Worm (Caenorhabditis elegans) whole organism, early embryonic: Measurements from ENCODE around the gene C25B8.8.

Source experiments
- B0310.2 ChIP-seq: sonication (generic microtip); optimal IDR thresholded peaks from 2 replicates; lab custom pipeline; 2016; ENCODE audit warnings: mild to moderate bottlenecking, missing genetic modification characterization, missing compliant biosample characterization
- F13C5.2 ChIP-seq: sonication (generic microtip); optimal IDR thresholded peaks from 2 replicates; lab custom pipeline; 2017; ENCODE audit warnings: mild to moderate bottlenecking, missing genetic modification characterization, inconsistent platforms, missing compliant biosample characterization
- aly-1 ChIP-seq: sonication (generic microtip); optimal IDR thresholded peaks from 2 replicates; lab custom pipeline; 2016; ENCODE audit warnings: missing genetic modification characterization, missing compliant biosample characterization
- ama-1 ChIP-seq: fragments of 150-350 bp; optimal IDR thresholded peaks from 2 replicates; lab custom pipeline; 2014
- ceh-13 ChIP-seq: fragments of 200-800 bp; sonication (Bioruptor generic); optimal IDR thresholded peaks from 2 replicates; lab custom pipeline; 2018; ENCODE audit warnings: mild to moderate bottlenecking, missing genetic modification characterization, missing compliant biosample characterization
- ceh-36 ChIP-seq: sonication (generic microtip); optimal IDR thresholded peaks from 2 replicates; lab custom pipeline; 2016; ENCODE audit warnings: missing genetic modification characterization, inconsistent platforms, missing compliant biosample characterization
- ets-7 ChIP-seq: sonication (generic microtip); optimal IDR thresholded peaks from 2 replicates; lab custom pipeline; 2016; ENCODE audit warnings: missing genotype, missing genetic modification characterization, missing compliant biosample characterization
- flt-1 ChIP-seq: fragments of 200-800 bp; sonication (Bioruptor generic); IDR thresholded peaks from 2 replicates; pipeline ENCODE4 v1.3.6; 2022; ENCODE audit warnings: missing genetic modification characterization, missing compliant biosample characterization
- hmbx-1 ChIP-seq: sonication (generic microtip); optimal IDR thresholded peaks from 2 replicates; lab custom pipeline; 2016; ENCODE audit warnings: mild to moderate bottlenecking, missing genetic modification characterization, missing compliant biosample characterization
- hmg-4 ChIP-seq: fragments of 200-800 bp; sonication (Bioruptor generic); optimal IDR thresholded peaks from 2 replicates; lab custom pipeline; 2018; ENCODE audit warnings: mild to moderate bottlenecking, missing genetic modification characterization, missing compliant biosample characterization
- hnd-1 ChIP-seq: sonication (generic microtip); optimal IDR thresholded peaks from 2 replicates; lab custom pipeline; 2016; ENCODE audit warnings: missing genetic modification characterization, missing compliant biosample characterization
- pes-1 ChIP-seq: fragments of 200-800 bp; sonication (Bioruptor generic); IDR thresholded peaks from 2 replicates; pipeline ENCODE4 v1.3.6; 2022; ENCODE audit warnings: missing genetic modification reagents, missing genetic modification characterization, missing compliant biosample characterization
- scrt-1 ChIP-seq: fragments of 200-800 bp; sonication (Bioruptor generic); IDR thresholded peaks from 2 replicates; pipeline ENCODE4 v1.3.6; 2022; ENCODE audit warnings: missing genetic modification characterization, missing compliant biosample characterization
- sea-1 ChIP-seq: fragments of 200-800 bp; sonication (Bioruptor generic); conservative IDR thresholded peaks from 2 replicates; pipeline ENCODE4 v1.3.6; 2022; ENCODE audit warnings: missing genetic modification characterization, missing compliant biosample characterization
- tbx-11 ChIP-seq: fragments of 200-800 bp; sonication (Bioruptor generic); IDR thresholded peaks from 2 replicates; pipeline ENCODE4 v1.3.6; 2022; ENCODE audit warnings: missing genetic modification characterization, missing compliant biosample characterization
- tbx-37 ChIP-seq: fragments of 200-800 bp; sonication (Bioruptor generic); conservative IDR thresholded peaks from 2 replicates; pipeline ENCODE4 v1.3.6; 2022; ENCODE audit warnings: missing genetic modification reagents, missing genetic modification characterization, missing compliant biosample characterization
- tra-4 ChIP-seq: sonication (generic microtip); optimal IDR thresholded peaks from 2 replicates; lab custom pipeline; 2017; ENCODE audit warnings: missing genetic modification characterization, missing compliant biosample characterization

C25B8.8 gene

DNA sequence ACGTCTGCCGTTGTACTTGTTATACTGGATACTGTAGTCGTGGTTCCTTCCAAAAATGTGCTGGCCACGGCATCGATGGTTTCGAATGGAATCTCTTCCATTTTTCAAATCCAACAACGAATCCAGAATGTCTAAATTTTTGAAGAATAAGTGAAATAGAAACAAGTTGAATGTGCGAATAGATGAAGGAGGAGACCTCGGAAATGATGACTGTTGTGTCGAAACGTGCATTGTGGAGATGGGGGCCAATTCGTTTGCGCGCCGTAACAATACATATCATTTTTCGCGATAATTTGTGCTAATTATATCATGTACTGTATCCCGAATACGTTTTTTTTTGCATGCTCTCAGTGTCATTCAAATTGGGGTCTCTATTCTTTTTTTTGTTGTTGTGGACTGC is 25.4 kb downstream of the C25B8.8 start, which contains the start of gene aexr-1:
TSS of gene aexr-1 (minus strand) at position 101 of the 400 bp plus-strand sequence.
- TF ChIP-seq ceh-13 (GFP tag; lab: Kevin White, UChicago), result no peak
- no peak for TF ChIP-seq scrt-1 (GFP tag; lab: Robert Waterston, UW)
- no peak for TF ChIP-seq sea-1
- TF ChIP-seq B0310.2 (tag; lab: Kevin White, UChicago), result no peak
- TF ChIP-seq ama-1 (lab: Kevin White, UChicago), result no peak
- no peak for TF ChIP-seq ets-7 (tag; lab: Kevin White, UChicago)
- TF ChIP-seq ceh-36 (tag; lab: Kevin White, UChicago), result no peak
- TF ChIP-seq tbx-37 (GFP tag; lab: Robert Waterston, UW), result no peak
- no peak for TF ChIP-seq flt-1 (GFP tag; lab: Robert Waterston, UW)
- TF ChIP-seq hmbx-1 (tag; lab: Kevin White, UChicago), result no peak
- no peak for TF ChIP-seq aly-1 (tag; lab: Kevin White, UChicago)
- no peak for TF ChIP-seq F13C5.2 (tag; lab: Kevin White, UChicago)
- TF ChIP-seq hnd-1, result no peak

DNA sequence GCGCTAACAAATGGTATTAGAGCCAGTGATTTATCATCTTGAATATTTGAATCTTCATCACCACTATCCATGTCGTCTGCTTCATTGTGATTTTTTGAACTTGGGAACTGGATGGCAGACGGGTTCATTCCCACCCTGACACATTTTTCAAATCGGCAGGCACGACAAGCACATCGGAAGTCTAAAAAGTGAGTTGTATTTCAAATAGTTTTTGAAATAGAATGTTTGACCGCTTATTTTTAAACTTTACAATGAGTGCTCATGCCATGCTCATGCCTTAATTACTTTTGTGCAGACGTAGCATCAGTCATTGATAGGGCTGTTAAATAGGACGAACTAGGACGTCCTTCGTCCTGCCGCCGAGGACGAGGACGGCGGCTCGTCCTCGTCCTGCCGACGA is 28.1 kb downstream of the C25B8.8 start:
- no peak for TF ChIP-seq F13C5.2 (tag; lab: Kevin White, UChicago)
- TF ChIP-seq pes-1 (GFP tag; lab: Robert Waterston, UW), result no peak
- no peak for TF ChIP-seq hnd-1
- TF ChIP-seq tbx-37 (GFP tag; lab: Robert Waterston, UW), result no peak
- no peak for TF ChIP-seq tbx-11 (GFP tag; lab: Robert Waterston, UW)
- TF ChIP-seq ceh-13 (GFP tag; lab: Kevin White, UChicago), result no peak
- no peak for TF ChIP-seq hmbx-1 (tag; lab: Kevin White, UChicago)
- no peak for TF ChIP-seq scrt-1 (GFP tag; lab: Robert Waterston, UW)
- no peak for TF ChIP-seq B0310.2 (tag; lab: Kevin White, UChicago)
- no peak for TF ChIP-seq hmg-4 (GFP tag; lab: Kevin White, UChicago)
- no peak for TF ChIP-seq tra-4 (tag; lab: Kevin White, UChicago)
- no peak for TF ChIP-seq ets-7 (tag; lab: Kevin White, UChicago)
- TF ChIP-seq flt-1 (GFP tag; lab: Robert Waterston, UW), result no peak
- TF ChIP-seq ceh-36 (tag; lab: Kevin White, UChicago), result no peak
- TF ChIP-seq sea-1, result no peak
- TF ChIP-seq aly-1 (tag; lab: Kevin White, UChicago), result no peak
- no peak for TF ChIP-seq ama-1 (lab: Kevin White, UChicago)

ce11 chrX:6638985-6639573 is 29.3 kb downstream of the C25B8.8 start:
- TF ChIP-seq pes-1 (GFP tag; lab: Robert Waterston, UW) (no peak), ceh-36 (tag; lab: Kevin White, UChicago) (no peak), ama-1 (lab: Kevin White, UChicago) (no peak), F13C5.2 (tag; lab: Kevin White, UChicago) (no peak), ets-7 (tag; lab: Kevin White, UChicago) (no peak), B0310.2 (tag; lab: Kevin White, UChicago) (no peak), tra-4 (tag; lab: Kevin White, UChicago) (no peak), hnd-1 (no peak), sea-1 (no peak), aly-1 (tag; lab: Kevin White, UChicago) (no peak), flt-1 (GFP tag; lab: Robert Waterston, UW) (no peak), tbx-37 (GFP tag; lab: Robert Waterston, UW) (no peak), scrt-1 (GFP tag; lab: Robert Waterston, UW) (no peak), hmbx-1 (tag; lab: Kevin White, UChicago) (no peak), hmg-4 (GFP tag; lab: Kevin White, UChicago) (no peak), tbx-11 (GFP tag; lab: Robert Waterston, UW) (no peak), ceh-13 (GFP tag; lab: Kevin White, UChicago) (no peak)

DNA sequence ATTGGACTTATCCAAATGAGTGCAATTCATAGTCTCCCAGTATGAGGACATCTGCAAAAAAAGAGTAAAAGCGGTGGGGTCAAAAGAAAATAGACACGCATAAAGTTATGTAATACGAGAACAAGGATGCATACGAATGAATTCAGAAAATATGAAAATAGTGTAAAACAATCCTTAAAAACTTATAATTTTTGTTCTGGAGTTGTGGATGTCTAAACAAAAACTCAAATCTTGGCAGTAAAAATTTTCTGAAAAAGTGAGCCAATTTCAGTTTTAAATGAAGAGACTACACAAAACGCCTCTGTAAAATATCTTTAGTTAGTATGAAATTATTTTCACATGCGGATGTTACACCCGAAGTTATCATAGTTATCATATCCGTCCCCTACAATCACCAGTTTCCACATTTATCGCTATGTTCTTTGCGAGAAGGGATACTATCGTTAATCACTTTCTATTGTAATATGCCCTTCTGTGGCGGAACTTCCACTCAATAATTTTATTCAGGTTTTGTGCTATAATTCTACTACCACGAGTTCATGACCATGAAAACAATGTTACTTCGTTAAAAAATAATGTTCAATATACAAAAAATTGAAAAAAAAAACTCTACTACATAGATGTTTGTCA is 30.9 kb downstream of the C25B8.8 start, which contains the start of gene nhr-120:
TSS of gene nhr-120 (minus strand) at position 51 of the 630 bp plus-strand sequence.
- TF ChIP-seq scrt-1 (GFP tag; lab: Robert Waterston, UW) (no peak), F13C5.2 (tag; lab: Kevin White, UChicago) (no peak), tbx-37 (GFP tag; lab: Robert Waterston, UW) (no peak), ama-1 (lab: Kevin White, UChicago) (no peak), aly-1 (tag; lab: Kevin White, UChicago) (no peak), flt-1 (GFP tag; lab: Robert Waterston, UW) (no peak), tra-4 (tag; lab: Kevin White, UChicago) (no peak), sea-1 (no peak)

DNA sequence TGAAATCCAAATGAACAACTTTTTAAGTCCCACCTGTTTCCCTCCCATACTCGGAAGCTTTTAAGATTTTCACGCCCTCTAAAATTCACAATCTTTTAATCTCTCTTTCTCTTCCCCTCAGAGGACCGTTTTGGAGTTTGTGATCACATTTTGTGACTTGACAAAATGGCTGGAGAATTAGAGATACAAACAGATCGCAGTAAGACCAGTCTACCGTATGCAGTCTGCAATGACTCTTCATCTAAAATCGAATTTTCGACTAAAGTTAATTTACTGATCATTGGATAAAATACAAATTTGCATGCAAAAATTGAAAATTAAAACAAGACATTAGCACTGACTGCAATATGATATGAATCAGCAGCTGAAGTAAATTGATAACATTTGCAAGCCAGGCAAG is 31.7 kb downstream of the C25B8.8 start:
- TF ChIP-seq hmbx-1 (tag; lab: Kevin White, UChicago) (no peak), F13C5.2 (tag; lab: Kevin White, UChicago) (no peak), tra-4 (tag; lab: Kevin White, UChicago) (no peak), ama-1 (lab: Kevin White, UChicago) (no peak), hnd-1 (no peak), ceh-36 (tag; lab: Kevin White, UChicago) (no peak), ceh-13 (GFP tag; lab: Kevin White, UChicago) (no peak), B0310.2 (tag; lab: Kevin White, UChicago) (no peak)

- TF ChIP-seq pes-1 (GFP tag; lab: Robert Waterston, UW), result no peak
- no peak for TF ChIP-seq hmg-4 (GFP tag; lab: Kevin White, UChicago)
- TF ChIP-seq hnd-1, result no peak
- no peak for TF ChIP-seq scrt-1 (GFP tag; lab: Robert Waterston, UW)
- no peak for TF ChIP-seq sea-1
- no peak for TF ChIP-seq tbx-37 (GFP tag; lab: Robert Waterston, UW)
- TF ChIP-seq hmbx-1 (tag; lab: Kevin White, UChicago), result no peak
- TF ChIP-seq B0310.2 (tag; lab: Kevin White, UChicago), result no peak
- TF ChIP-seq aly-1 (tag; lab: Kevin White, UChicago), result no peak
Observed at ce11 chrX:6642798-6643197, 33.0 kb downstream of the C25B8.8 start.
